Fruit fly (Drosophila melanogaster): ENCODE data around the gene CG3164.

CG3164 gene

DNA sequence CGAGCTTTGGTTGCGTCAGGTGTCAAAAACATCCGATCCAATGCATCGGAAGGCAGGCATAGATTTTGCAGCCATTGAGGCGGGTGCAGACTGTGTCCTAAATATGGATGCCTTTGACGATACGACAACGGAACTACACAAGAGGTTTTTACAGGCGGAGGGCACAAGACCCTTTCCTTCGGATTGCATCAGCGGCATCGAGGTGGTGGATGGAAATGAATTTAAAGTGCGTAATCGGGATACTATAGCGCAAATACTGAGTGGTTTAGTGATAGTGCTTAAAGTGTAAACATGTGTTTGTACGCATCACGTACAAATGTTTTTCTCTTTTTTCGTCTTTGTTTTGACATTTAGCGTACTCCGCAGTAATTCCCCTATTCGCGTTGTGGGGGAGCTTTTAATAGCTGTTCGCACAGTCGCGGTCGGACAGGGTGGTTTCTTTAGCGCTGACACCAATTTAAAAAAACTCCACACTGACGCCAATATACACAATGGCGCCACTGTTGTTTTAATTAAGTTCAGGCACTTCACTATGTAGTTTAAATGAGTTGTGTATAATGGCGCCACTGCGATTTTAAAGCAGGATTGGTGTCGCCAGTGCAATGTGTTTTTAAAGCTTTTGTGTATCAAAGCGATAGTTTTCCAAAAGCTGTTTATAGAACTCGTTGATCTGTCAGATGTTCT is 57.7 kb downstream of the CG3164 start (continued):
- TF ChIP-seq Dek (tag; optimal IDR thresholded peaks at IDR 0.05) (peak; percentile 35), odd (GFP tag; optimal IDR thresholded peaks at IDR 0.05) (no peak), CG16863 (GFP tag; optimal IDR thresholded peaks at IDR 0.05) (peak; percentile 20), HLH54F (GFP tag; optimal IDR thresholded peaks at IDR 0.05) (peak; percentile 15), Abd-B (GFP tag; optimal IDR thresholded peaks at IDR 0.05) (no peak), Opbp (GFP tag; IDR thresholded peaks at IDR 0.05; ENCODE audit: partially characterized antibody) (peak; percentile 65; the same call in 2 of the 3 replicates), Optix (GFP tag; IDR thresholded peaks at IDR 0.05) (no peak), Taf1 (GFP tag; IDR thresholded peaks at IDR 0.05) (no peak), repo (GFP tag; optimal IDR thresholded peaks at IDR 0.05) (peak; percentile 3), CG11695 (GFP tag; IDR thresholded peaks at IDR 0.05) (no peak), CG4820 (GFP tag; optimal IDR thresholded peaks at IDR 0.05) (no peak), CG1024 (GFP tag; IDR thresholded peaks at IDR 0.05) (no peak), psq (GFP tag; optimal IDR thresholded peaks at IDR 0.05) (peak; percentile 96), CG10654 (GFP tag; optimal IDR thresholded peaks at IDR 0.05) (peak; percentile 25), CG11560 (tag; IDR thresholded peaks at IDR 0.05) (0 out of 3 replicates have a peak, but pooled peaks have one; percentile 22), insv (GFP tag; optimal IDR thresholded peaks at IDR 0.05) (no peak), CG11696 (GFP tag; IDR thresholded peaks at IDR 0.05) (no peak), CG6813 (GFP tag; optimal IDR thresholded peaks at IDR 0.05) (no peak), slbo (GFP tag; IDR thresholded peaks at IDR 0.05) (peak; percentile 65), MTF-1 (GFP tag; optimal IDR thresholded peaks at IDR 0.05; ENCODE audit: borderline replicate concordance) (no peak), slp2 (GFP tag; optimal IDR thresholded peaks at IDR 0.05) (peak; percentile 28), hbn (GFP tag; IDR thresholded peaks at IDR 0.05; ENCODE audit: partially characterized antibody) (peak; percentile 38), CG9609 (GFP tag; optimal IDR thresholded peaks at IDR 0.05) (no peak), CG4282 (GFP tag; optimal IDR thresholded peaks at IDR 0.05) (peak; percentile 59), grau (tag; optimal IDR thresholded peaks at IDR 0.05) (peak; percentile 32), CG16815 (GFP tag; optimal IDR thresholded peaks at IDR 0.05) (no peak), Nf-YC (tag; optimal IDR thresholded peaks at IDR 0.05) (no peak), CG7839 (tag; optimal IDR thresholded peaks at IDR 0.05) (peak; percentile 36), E2f1 (GFP tag; IDR thresholded peaks at IDR 0.05) (no peak), sna (GFP tag; IDR thresholded peaks at IDR 0.05; ENCODE audit: partially characterized antibody) (peak; percentile 67), gsb-n (tag; optimal IDR thresholded peaks at IDR 0.05) (no peak), CG7745 (tag; optimal IDR thresholded peaks at IDR 0.05) (no peak), Nf-YA (GFP tag; IDR thresholded peaks at IDR 0.05) (no peak), Usf (GFP tag; optimal IDR thresholded peaks at IDR 0.05) (no peak), Med (GFP tag) (peak; percentile 94), bowl (GFP tag; IDR thresholded peaks at IDR 0.05) (no peak), wek (GFP tag; optimal IDR thresholded peaks at IDR 0.05) (no peak), CG16813 (GFP tag; IDR thresholded peaks at IDR 0.05; ENCODE audit: partially characterized antibody) (no peak; the same call in 2 of the 3 replicates), chinmo (GFP tag; IDR thresholded peaks at IDR 0.05; ENCODE audit: partially characterized antibody) (peak; percentile 90; the same call in 3 of the 4 replicates), gt (GFP tag; IDR thresholded peaks at IDR 0.05) (no peak), da (GFP tag; optimal IDR thresholded peaks at IDR 0.05) (no peak), CG8290 (GFP tag; optimal IDR thresholded peaks at IDR 0.05) (peak; percentile 91), CG8290 (tag; optimal IDR thresholded peaks at IDR 0.05) (peak in 1 of 2 experiments; percentile 79), klu (GFP tag; IDR thresholded peaks at IDR 0.05) (no peak), CG12071 (GFP tag; optimal IDR thresholded peaks at IDR 0.05) (peak; percentile 27), CG6854 (GFP tag; optimal IDR thresholded peaks at IDR 0.05) (no peak), dm (GFP tag; optimal IDR thresholded peaks at IDR 0.05) (no peak), sisA (GFP tag; IDR thresholded peaks at IDR 0.05) (no peak), gcm (GFP tag; optimal IDR thresholded peaks at IDR 0.05) (no peak), NC2α (GFP tag; optimal IDR thresholded peaks at IDR 0.05) (peak; percentile 1)

Measured in whole organism, embryonic.